Fruit fly (Drosophila melanogaster): Measurements from ENCODE around the gene CG11619.

CG11619 gene

DNA sequence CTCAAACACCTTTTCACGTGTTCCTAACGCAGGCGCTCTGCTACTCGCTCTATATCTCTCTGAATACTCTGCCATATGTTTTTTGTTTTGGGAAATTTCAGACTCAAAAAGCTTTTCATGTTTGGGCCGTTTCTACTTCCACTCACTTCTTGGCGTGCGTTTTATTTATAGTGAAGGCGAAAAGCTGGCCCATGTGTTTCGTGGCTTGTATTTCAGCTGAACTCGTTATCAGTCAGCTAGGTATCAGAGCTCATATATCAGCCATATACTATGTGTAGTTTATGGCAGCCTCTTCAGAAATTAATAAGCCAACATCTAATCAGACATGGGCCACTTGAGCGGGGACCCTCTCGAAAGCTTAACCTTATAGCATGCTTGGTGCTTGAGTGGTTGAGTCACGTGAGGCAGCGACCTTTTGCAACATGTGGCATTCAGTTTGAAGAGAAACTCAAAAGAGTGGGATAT lies 6.4 kb upstream of the CG11619 start:
- TF ChIP-seq CG8478 (optimal IDR thresholded peaks at IDR 0.05), result no peak
- TF ChIP-seq CTCF (optimal IDR thresholded peaks at IDR 0.05), result no peak

DNA sequence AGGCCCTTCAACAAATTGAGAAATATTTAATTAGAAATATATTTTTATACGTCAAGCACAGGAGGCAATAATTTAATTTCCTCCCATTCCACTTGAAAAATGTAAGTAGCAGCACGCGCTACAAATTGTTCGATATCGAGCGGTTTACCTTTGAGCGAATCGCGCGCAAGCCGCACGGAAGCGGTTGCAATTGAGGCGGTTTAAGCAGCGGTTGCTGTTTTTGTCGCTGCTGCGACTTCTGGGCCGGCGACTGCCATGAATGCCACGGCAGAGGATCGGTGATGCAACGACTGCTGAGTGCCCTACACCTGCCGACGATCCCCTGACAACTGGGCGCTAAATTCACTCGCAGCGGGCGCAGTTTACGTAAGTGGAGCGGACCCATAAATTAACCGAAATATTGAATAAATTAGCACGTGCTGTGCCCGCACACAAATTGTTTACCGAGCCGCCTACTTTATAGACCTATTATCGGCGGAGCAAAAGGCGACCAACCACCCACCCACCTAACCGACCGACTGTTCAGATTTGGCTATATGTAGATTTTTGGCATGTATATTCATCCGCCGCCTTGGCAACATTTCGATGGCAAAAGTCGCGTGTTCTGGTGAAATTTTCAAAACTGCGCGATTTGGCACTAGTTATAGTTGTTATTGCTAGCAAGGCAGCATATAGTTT lies 5.6 kb upstream of the CG11619 start:
- TF ChIP-seq CTCF (optimal IDR thresholded peaks at IDR 0.05) (no peak), CG8478 (optimal IDR thresholded peaks at IDR 0.05) (no peak)

DNA sequence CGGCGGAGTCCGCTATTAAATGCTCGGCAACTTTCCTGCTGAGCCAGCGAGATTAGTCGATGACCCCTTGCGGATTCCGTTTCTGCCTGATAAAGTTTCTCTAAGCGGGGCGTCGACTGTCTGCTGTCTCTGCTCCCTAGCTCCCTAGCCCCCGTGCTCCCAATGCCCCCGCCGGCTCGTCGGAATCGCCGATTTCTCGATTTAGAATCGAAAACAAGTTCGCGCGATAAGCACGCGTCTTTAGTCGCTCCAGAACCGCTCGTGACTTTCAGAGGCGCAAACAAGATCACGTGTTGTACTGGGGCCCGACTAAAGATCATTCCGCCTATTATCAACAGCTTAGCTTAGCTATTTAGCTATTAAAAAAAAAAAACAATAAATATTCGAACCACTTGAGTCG lies 4.7 kb upstream of the CG11619 start:
- TF ChIP-seq CG8478 (optimal IDR thresholded peaks at IDR 0.05) (no peak), CTCF (optimal IDR thresholded peaks at IDR 0.05) (no peak)

DNA sequence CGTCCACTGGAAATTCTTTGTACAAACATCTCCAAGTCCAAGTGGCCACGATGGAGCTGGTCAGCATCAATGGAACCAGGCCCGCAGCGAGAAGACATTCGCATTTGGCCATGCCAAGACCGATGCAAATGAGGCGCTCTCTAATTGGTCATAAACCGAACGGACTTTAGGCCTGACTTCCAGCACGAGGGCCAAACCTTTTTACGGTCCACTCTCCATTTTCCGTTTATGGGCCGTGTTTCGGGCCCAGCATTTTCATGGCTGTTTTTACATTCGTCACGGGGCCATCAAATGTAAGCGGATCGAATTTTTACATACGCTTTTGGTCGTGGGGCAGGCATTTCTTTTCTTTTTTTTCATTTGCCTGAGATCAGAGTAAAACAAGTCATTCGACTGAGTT lies 1.5 kb upstream of the CG11619 start, which contains the start of gene CG34256:
TSS of gene CG34256 (minus strand) at position 205 of the 400 bp plus-strand sequence.
- TF ChIP-seq CG8478 (optimal IDR thresholded peaks at IDR 0.05) (no peak), CTCF (optimal IDR thresholded peaks at IDR 0.05) (no peak)

DNA sequence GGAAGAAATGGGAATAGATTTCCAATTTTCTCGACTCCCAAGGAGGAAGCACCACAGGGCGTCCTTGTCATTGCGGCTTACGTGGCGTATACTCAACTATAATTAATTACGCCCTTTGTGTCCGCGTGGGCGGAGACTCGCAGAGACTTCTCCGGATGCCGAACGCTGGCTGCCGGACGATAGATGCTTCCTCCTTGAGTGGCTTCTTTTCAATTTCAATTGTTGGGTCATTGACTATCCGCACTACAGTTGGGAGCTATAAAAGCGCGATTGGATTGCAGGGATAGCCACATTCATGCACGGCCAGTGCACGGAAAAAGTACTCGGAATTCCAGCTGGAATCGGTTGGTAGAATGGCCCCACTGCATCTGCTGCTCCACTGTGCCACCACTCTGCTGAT lies 3.5 kb downstream of the CG11619 start, which contains the start of gene CG14075:
TSS of gene CG14075 (plus strand) at position 301 of the 400 bp plus-strand sequence.
- no peak for TF ChIP-seq CG8478 (optimal IDR thresholded peaks at IDR 0.05)
- TF ChIP-seq CTCF (optimal IDR thresholded peaks at IDR 0.05), result no peak

DNA sequence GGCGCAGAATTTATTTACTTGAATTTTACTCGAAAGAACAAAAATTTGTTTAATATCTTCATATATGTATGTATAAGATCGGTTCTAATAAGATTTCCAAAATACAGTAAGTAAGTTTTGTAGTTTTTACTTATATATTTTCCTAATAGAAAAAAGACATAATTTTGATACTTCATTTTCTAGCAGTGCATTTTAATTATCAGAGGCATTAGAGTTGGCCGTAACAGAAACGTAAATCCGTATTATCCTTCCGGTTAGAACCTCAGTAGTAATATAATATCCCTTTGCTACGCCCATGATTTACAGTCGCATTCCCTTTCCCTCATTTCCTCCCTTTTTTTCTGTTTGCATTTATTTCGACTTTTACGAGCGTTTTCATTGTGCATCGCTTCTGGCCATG lies 11.4 kb downstream of the CG11619 start:
- TF ChIP-seq CTCF (optimal IDR thresholded peaks at IDR 0.05) (no peak), CG8478 (optimal IDR thresholded peaks at IDR 0.05) (no peak)

DNA sequence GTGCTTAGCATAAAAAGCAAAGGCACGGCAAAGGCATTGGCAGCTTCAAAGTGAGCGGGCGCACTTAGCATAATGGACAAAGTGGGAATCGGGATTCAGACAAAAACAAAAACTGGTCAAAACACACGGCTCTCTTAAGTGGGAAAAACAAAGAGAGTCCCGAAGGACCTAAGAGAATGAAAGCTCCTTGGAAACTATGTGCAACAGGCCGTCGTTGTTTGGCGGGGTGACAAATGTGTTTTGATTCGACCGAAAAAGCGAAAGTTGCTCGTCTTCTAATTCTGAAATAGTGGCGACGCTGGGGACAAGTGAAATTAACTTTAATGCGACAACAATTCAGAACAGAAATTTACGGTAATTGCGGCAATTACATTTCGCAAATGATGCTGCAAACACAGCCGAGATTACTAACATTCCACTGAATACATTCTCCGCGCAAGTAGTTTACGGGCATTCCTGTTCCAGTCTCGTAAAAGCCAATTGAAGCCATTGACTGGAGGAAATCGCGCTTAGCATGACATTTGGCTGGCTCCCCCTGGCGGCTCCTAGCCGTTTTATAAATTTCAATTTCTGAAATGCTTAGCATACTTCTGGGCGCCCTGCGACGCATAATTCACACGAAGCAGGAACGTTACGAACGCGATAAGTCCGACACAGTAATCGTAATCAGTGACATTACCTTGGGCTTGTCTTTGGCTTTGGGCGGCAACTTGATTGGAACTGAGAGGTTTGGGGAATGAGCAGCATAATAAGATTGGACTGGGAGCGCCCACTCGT lies 19.7 kb downstream of the CG11619 start:
- TF ChIP-seq CTCF (optimal IDR thresholded peaks at IDR 0.05) (peak; percentile 87), CG8478 (optimal IDR thresholded peaks at IDR 0.05) (no peak)

DNA sequence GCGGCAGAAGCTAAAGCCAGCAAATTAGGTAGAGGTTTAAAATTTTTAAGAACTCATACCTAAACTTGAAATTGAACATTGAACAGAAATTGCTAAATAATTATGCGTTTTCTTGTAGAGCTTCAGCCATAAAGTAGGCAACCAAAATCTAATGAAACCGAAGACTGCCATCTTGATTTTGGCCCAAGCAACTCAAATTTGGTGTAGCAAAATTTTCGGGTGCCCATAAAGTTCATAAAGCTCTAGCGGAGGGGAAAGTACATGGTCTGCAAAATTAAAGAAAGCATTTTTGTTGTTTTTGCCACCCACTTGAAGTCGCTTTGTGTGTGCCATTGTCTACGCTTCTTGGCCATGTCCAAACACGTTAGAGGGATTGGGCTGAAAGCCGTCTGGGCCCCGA lies 31.1 kb downstream of the CG11619 start:
- TF ChIP-seq CG8478 (optimal IDR thresholded peaks at IDR 0.05) (no peak), CTCF (optimal IDR thresholded peaks at IDR 0.05) (no peak)

DNA sequence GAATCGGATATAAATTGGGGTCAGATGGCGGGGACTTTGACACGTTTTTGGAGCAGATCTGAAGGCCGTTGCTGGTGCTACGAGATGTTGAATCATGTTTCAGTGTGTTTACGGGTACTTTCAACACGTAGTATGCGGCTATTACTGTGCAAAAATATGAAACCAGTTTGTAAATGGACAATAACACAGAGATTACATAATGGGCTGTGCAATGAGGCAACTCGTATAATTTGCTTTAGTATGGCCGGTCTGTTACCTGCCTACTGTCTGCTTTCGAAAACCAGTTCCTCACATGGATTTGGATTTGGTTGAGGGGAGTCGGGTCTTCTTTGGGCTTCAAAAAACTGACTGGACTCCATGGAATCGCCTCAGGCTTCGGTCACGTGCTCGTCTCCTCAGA lies 35.7 kb downstream of the CG11619 start:
- no peak for TF ChIP-seq CG8478 (optimal IDR thresholded peaks at IDR 0.05)
- no peak for TF ChIP-seq CTCF (optimal IDR thresholded peaks at IDR 0.05)

DNA sequence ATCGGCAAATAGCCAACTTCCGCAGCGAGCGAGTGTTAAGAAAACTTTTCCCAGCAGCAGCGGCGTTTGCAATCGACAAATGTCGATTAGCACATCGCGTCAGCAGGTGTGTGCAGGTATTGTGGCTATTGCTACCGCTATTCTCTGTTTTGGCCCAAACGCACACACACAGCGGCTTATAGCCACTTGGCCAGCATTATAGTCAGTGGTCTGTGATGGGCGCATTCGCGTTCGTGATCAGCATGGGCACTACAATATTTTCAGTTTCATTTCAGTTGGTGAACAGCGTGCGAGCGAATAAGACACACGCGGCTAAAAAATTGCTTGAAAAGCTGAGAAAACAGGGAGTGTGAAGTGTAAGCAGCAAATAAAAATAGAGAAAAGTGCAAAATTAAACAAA lies 37.8 kb downstream of the CG11619 start, which contains the start of gene CG6836:
TSS of gene CG6836 (plus strand) at position 271 of the 400 bp plus-strand sequence.
- TF ChIP-seq CTCF (optimal IDR thresholded peaks at IDR 0.05), result no peak
- no peak for TF ChIP-seq CG8478 (optimal IDR thresholded peaks at IDR 0.05)

DNA sequence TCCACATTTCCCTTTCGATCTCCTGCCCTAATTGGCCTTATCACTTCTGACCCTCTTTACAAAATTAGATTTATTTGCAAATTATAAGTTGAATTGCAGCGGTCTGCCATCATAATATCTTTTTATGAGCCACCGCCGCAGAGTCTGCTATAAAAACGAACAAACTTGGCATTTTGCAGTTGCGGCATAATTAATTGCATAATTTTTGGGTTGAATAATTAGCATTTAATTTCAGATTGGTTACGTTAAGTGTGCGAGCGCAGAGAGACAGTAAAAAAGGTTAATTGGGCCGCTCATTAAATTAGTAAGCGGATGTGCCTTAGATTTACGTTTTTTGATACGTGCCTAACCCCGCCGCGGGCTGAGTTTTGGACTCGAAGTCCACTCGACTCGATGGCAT lies 39.0 kb downstream of the CG11619 start:
- no peak for TF ChIP-seq CTCF (optimal IDR thresholded peaks at IDR 0.05)
- no peak for TF ChIP-seq CG8478 (optimal IDR thresholded peaks at IDR 0.05)

DNA sequence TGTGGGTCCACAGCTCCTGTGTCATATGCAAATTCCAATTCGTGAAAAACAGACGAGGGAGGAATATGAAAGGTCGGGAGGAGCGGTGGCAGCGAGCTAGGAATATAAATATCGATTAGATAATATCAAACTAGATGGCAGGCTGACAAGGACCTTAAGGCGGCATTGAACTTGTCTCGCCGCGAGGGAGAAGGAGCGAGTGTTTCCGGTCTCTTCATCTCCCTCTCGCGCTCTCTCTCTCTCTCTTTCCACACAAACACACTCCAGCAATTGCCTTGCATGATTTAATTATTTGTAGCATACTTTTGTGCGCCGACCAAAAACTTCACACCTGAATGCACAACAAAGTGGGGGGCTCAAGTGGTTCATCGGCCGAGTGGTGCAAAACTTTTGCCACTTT lies 41.2 kb downstream of the CG11619 start:
- TF ChIP-seq CTCF (optimal IDR thresholded peaks at IDR 0.05) (peak in 1 of 2 experiments; percentile 11), CG8478 (optimal IDR thresholded peaks at IDR 0.05) (no peak)

DNA sequence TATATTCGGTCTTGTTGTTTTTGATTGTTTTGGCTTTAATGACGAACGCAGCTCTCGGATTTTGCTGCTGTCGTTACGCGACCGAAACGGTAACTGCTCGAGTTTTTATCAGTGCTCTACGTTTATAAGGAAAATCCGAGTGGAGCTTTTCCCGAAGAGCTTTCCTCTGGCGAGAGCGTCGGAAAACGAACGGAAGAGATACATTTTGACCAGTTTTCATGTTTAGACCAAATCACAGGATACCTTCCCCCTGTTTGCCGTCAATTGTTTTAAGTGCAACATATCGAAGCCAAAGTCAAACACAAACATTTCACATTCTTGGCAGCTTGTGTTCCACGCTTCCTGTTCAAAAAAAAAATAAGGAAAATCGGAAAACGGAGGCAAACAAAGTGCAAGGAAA lies 42.2 kb downstream of the CG11619 start, which contains the start of gene CG32204:
TSS of gene CG32204 (minus strand) at position 101 of the 400 bp plus-strand sequence.
- no peak for TF ChIP-seq CTCF (optimal IDR thresholded peaks at IDR 0.05)
- no peak for TF ChIP-seq CG8478 (optimal IDR thresholded peaks at IDR 0.05)
